Fruit fly (Drosophila melanogaster) whole organism, embryonic: Measurements from ENCODE around the gene CG11600.
A peak's percentile ranks its signal among the peaks of the same experiment; 100 is the strongest.

ENCODE experiments used
- Abd-B ChIP-seq: fragments of 200-800 bp; sonication (Bioruptor generic); optimal IDR thresholded peaks from 2 replicates; lab custom pipeline; 2018; ENCODE audit warnings: missing biosample characterization, mild to moderate bottlenecking, missing genetic modification characterization, moderate library complexity
- Bgb ChIP-seq: fragments of 200-800 bp; sonication (Bioruptor generic); IDR thresholded peaks from 2 replicates; pipeline ENCODE4 v1.3.6; 2022; ENCODE audit warnings: missing biosample characterization, missing genetic modification characterization; ENCODE audit not compliant: partially characterized antibody
- CG10979 ChIP-seq: fragments of 200-800 bp; sonication (Bioruptor generic); optimal IDR thresholded peaks from 2 replicates; lab custom pipeline; 2018; ENCODE audit warnings: missing biosample characterization, mild to moderate bottlenecking, missing genetic modification characterization, moderate library complexity
- CG11247 ChIP-seq: fragments of 200-800 bp; sonication (Bioruptor generic); IDR thresholded peaks from 2 replicates; pipeline ENCODE4 v1.3.6; 2022; ENCODE audit warnings: missing biosample characterization, missing genetic modification characterization
- CG11723 ChIP-seq: fragments of 200-800 bp; sonication (Bioruptor generic); optimal IDR thresholded peaks from 2 replicates; lab custom pipeline; 2017; ENCODE audit warnings: missing biosample characterization, mild to moderate bottlenecking, missing genetic modification characterization
- CG12744 ChIP-seq: fragments of 200-800 bp; sonication (Bioruptor generic); optimal IDR thresholded peaks from 2 replicates; lab custom pipeline; 2016; ENCODE audit warnings: missing biosample characterization, missing genetic modification characterization
- CG14860 ChIP-seq: fragments of 200-800 bp; sonication (Bioruptor generic); IDR thresholded peaks from 3 replicates; pipeline ENCODE4 v1.3.6; 2022; ENCODE audit warnings: missing biosample characterization, missing genetic modification characterization; ENCODE audit not compliant: partially characterized antibody
- CG15073 ChIP-seq: fragments of 200-800 bp; sonication (Bioruptor generic); optimal IDR thresholded peaks from 2 replicates; lab custom pipeline; 2016; ENCODE audit warnings: missing biosample characterization, missing genetic modification characterization
- CG1603 ChIP-seq: fragments of 200-800 bp; sonication (Bioruptor generic); optimal IDR thresholded peaks from 2 replicates; lab custom pipeline; 2019; ENCODE audit warnings: missing biosample characterization, mild to moderate bottlenecking, missing genetic modification characterization, moderate library complexity
- CG16813 ChIP-seq: fragments of 200-800 bp; sonication (Bioruptor generic); IDR thresholded peaks from 3 replicates; pipeline ENCODE4 v1.3.6; 2022; ENCODE audit warnings: missing biosample characterization, missing genetic modification characterization; ENCODE audit not compliant: partially characterized antibody
- CG16815 ChIP-seq: fragments of 200-800 bp; sonication (Bioruptor generic); optimal IDR thresholded peaks from 3 replicates; lab custom pipeline; 2017; ENCODE audit warnings: missing biosample characterization, mild to moderate bottlenecking, missing genetic modification characterization
- CG17385 ChIP-seq: fragments of 200-800 bp; sonication (Bioruptor generic); optimal IDR thresholded peaks from 3 replicates; lab custom pipeline; 2018; ENCODE audit warnings: missing biosample characterization, mild to moderate bottlenecking, missing genetic modification characterization
- CG2120 ChIP-seq: fragments of 200-800 bp; sonication (Bioruptor generic); optimal IDR thresholded peaks from 3 replicates; lab custom pipeline; 2016; ENCODE audit warnings: missing biosample characterization, missing genetic modification characterization
- CG32532 ChIP-seq: fragments of 200-800 bp; sonication (Bioruptor generic); IDR thresholded peaks from 2 replicates; pipeline ENCODE4 v1.3.6; 2022; ENCODE audit warnings: missing biosample characterization, missing genetic modification characterization
- CG3726 ChIP-seq: fragments of 200-800 bp; sonication (Bioruptor generic); IDR thresholded peaks from 3 replicates; pipeline ENCODE4, ENCODE4 v1.3.6; 2022; ENCODE audit warnings: missing biosample characterization, missing genetic modification characterization
- CG42726 ChIP-seq: fragments of 200-800 bp; sonication (Bioruptor generic); IDR thresholded peaks from 2 replicates; pipeline ENCODE4 v1.3.6; 2022; ENCODE audit warnings: missing biosample characterization, missing genetic modification characterization; ENCODE audit not compliant: partially characterized antibody
- CG6254 ChIP-seq: fragments of 200-800 bp; sonication (Bioruptor generic); optimal IDR thresholded peaks from 3 replicates; lab custom pipeline; 2017; ENCODE audit warnings: mild to moderate bottlenecking, missing biosample characterization, missing genetic modification reagents, missing genetic modification characterization
- CG6791 ChIP-seq: fragments of 200-800 bp; sonication (Bioruptor generic); IDR thresholded peaks from 3 replicates; pipeline ENCODE4 v1.3.6; 2022; ENCODE audit warnings: missing biosample characterization, missing genetic modification characterization; ENCODE audit not compliant: partially characterized antibody
- CG6854 ChIP-seq: fragments of 200-800 bp; sonication (Bioruptor generic); optimal IDR thresholded peaks from 3 replicates; lab custom pipeline; 2017; ENCODE audit warnings: missing biosample characterization, mild to moderate bottlenecking, missing genetic modification characterization
- CG8089 ChIP-seq: fragments of 200-800 bp; sonication (Bioruptor generic); optimal IDR thresholded peaks from 3 replicates; lab custom pipeline; 2016; ENCODE audit warnings: missing biosample characterization, missing genetic modification characterization
- CG8944 ChIP-seq: fragments of 200-800 bp; sonication (Bioruptor generic); optimal IDR thresholded peaks from 3 replicates; lab custom pipeline; 2016; ENCODE audit warnings: missing biosample characterization, missing genetic modification characterization
- D ChIP-seq, 2 experiments: fragments of 200-800 bp in 1 of 2; fragments of >200 bp in 1 of 2; sonication (Bioruptor generic) in 1 of 2; optimal IDR thresholded peaks; 2 replicates in 1 of 2; 3 replicates in 1 of 2; lab custom pipeline; 2017; ENCODE audit warnings: mild to moderate bottlenecking in 1 of 2, missing biosample characterization in 1 of 2, missing genetic modification characterization in 1 of 2, missing genetic modification reagents in 1 of 2
- Dip3 ChIP-seq: fragments of 200-800 bp; sonication (Bioruptor generic); optimal IDR thresholded peaks from 3 replicates; lab custom pipeline; 2016; ENCODE audit warnings: missing biosample characterization, missing genetic modification characterization
- Dp ChIP-seq: fragments of 200-800 bp; sonication (Bioruptor generic); optimal IDR thresholded peaks from 2 replicates; lab custom pipeline; 2018; ENCODE audit warnings: missing biosample characterization, mild to moderate bottlenecking, missing genetic modification characterization, moderate library complexity
- E2f1 ChIP-seq: fragments of 200-800 bp; sonication (Bioruptor generic); IDR thresholded peaks from 2 replicates; pipeline ENCODE4 v1.3.6; 2022; ENCODE audit warnings: missing biosample characterization, missing genetic modification characterization
- Ets65A ChIP-seq: fragments of 200-800 bp; sonication (Bioruptor generic); peaks from one replicate; lab custom pipeline; 2016; ENCODE audit warnings: missing biosample characterization, missing genetic modification characterization
- HHEX ChIP-seq: fragments of 200-800 bp; sonication (Bioruptor generic); optimal IDR thresholded peaks from 3 replicates; lab custom pipeline; 2017; ENCODE audit warnings: missing biosample characterization, mild to moderate bottlenecking, missing genetic modification characterization, missing genetic modification reagents
- Hand ChIP-seq: fragments of 200-800 bp; sonication (Bioruptor generic); optimal IDR thresholded peaks from 2 replicates; lab custom pipeline; 2017; ENCODE audit warnings: mild to moderate bottlenecking, missing biosample characterization, missing genetic modification reagents, missing genetic modification characterization
- HmgD ChIP-seq: fragments of 200-800 bp; sonication (Bioruptor generic); optimal IDR thresholded peaks from 3 replicates; lab custom pipeline; 2016; ENCODE audit warnings: missing biosample characterization, missing genetic modification characterization
- Med ChIP-seq: fragments of 200-800 bp; sonication (Bioruptor generic); peaks from one replicate; lab custom pipeline; 2016; ENCODE audit warnings: missing biosample characterization, missing genetic modification characterization, mild to moderate bottlenecking, inconsistent platforms, moderate library complexity
- Meics ChIP-seq: fragments of 200-800 bp; sonication (Bioruptor generic); optimal IDR thresholded peaks from 2 replicates; lab custom pipeline; 2017; ENCODE audit warnings: missing biosample characterization, mild to moderate bottlenecking, missing genetic modification characterization
- NK7.1 ChIP-seq: fragments of 200-800 bp; sonication (Bioruptor generic); optimal IDR thresholded peaks from 3 replicates; lab custom pipeline; 2016; ENCODE audit warnings: missing biosample characterization, missing genetic modification characterization
- Ravus ChIP-seq: fragments of 200-800 bp; sonication (Bioruptor generic); IDR thresholded peaks from 2 replicates; pipeline ENCODE4 v1.3.6; 2022; ENCODE audit warnings: missing biosample characterization, missing genetic modification characterization
- Usf ChIP-seq: fragments of 200-800 bp; sonication (Bioruptor generic); optimal IDR thresholded peaks from 2 replicates; lab custom pipeline; 2017; ENCODE audit warnings: missing genotype, missing biosample characterization, missing genetic modification characterization
- amos ChIP-seq: fragments of 200-800 bp; sonication (Bioruptor generic); IDR thresholded peaks from 2 replicates; pipeline ENCODE4 v1.3.6; 2022; ENCODE audit warnings: missing biosample characterization, missing genetic modification characterization; ENCODE audit not compliant: partially characterized antibody
- ap ChIP-seq: fragments of 200-800 bp; sonication (Bioruptor generic); IDR thresholded peaks from 2 replicates; pipeline ENCODE4 v1.3.6; 2022; ENCODE audit warnings: missing biosample characterization, missing genetic modification characterization
- croc ChIP-seq: fragments of 200-800 bp; sonication (Bioruptor generic); conservative IDR thresholded peaks from 3 replicates; pipeline ENCODE4 v1.3.6; 2022; ENCODE audit warnings: missing biosample characterization, missing genetic modification characterization
- dati ChIP-seq: fragments of 200-800 bp; sonication (Bioruptor generic); IDR thresholded peaks from 2 replicates; pipeline ENCODE4 v1.3.6; 2022; ENCODE audit warnings: missing biosample characterization, missing genetic modification characterization
- dimm ChIP-seq: fragments of 200-800 bp; sonication (Bioruptor generic); IDR thresholded peaks from 2 replicates; pipeline ENCODE4 v1.3.6; 2022; ENCODE audit warnings: missing biosample characterization, missing genetic modification characterization
- dpn ChIP-seq, 2 experiments: fragments of 200-800 bp; sonication (Bioruptor generic); optimal IDR thresholded peaks; 3 replicates each; lab custom pipeline; 2016; ENCODE audit warnings: missing biosample characterization in 2 of 2, missing genetic modification characterization in 2 of 2
- fd102C ChIP-seq: fragments of 200-800 bp; sonication (Bioruptor generic); optimal IDR thresholded peaks from 2 replicates; lab custom pipeline; 2018; ENCODE audit warnings: missing biosample characterization, mild to moderate bottlenecking, missing genetic modification characterization, moderate library complexity
- ftz-f1 ChIP-seq: fragments of 200-800 bp; sonication (Bioruptor generic); optimal IDR thresholded peaks from 2 replicates; lab custom pipeline; 2016; ENCODE audit warnings: missing biosample characterization, missing genetic modification characterization
- gce ChIP-seq: fragments of 200-800 bp; sonication (Bioruptor generic); IDR thresholded peaks from 3 replicates; pipeline ENCODE4 v1.3.6; 2022; ENCODE audit warnings: missing biosample characterization, missing genetic modification characterization
- gsb ChIP-seq: fragments of 200-800 bp; sonication (Bioruptor generic); IDR thresholded peaks from 2 replicates; pipeline ENCODE4 v1.3.6; 2022; ENCODE audit warnings: missing biosample characterization, missing genetic modification characterization
- pita ChIP-seq: fragments of 200-800 bp; sonication (Bioruptor generic); optimal IDR thresholded peaks from 2 replicates; lab custom pipeline; 2017; ENCODE audit warnings: missing biosample characterization, mild to moderate bottlenecking, missing genetic modification characterization
- repo ChIP-seq: fragments of 200-800 bp; sonication (Bioruptor generic); optimal IDR thresholded peaks from 2 replicates; lab custom pipeline; 2016; ENCODE audit warnings: missing biosample characterization, missing genetic modification characterization
- sna ChIP-seq: fragments of 200-800 bp; sonication (Bioruptor generic); IDR thresholded peaks from 2 replicates; pipeline ENCODE4 v1.3.6; 2022; ENCODE audit warnings: missing biosample characterization, missing genetic modification characterization; ENCODE audit not compliant: partially characterized antibody
- sqz ChIP-seq: fragments of 200-800 bp; sonication (Bioruptor generic); optimal IDR thresholded peaks from 3 replicates; lab custom pipeline; 2018; ENCODE audit warnings: missing biosample characterization, mild to moderate bottlenecking, missing genetic modification characterization
- stwl ChIP-seq: fragments of 200-800 bp; sonication (Bioruptor generic); optimal IDR thresholded peaks from 3 replicates; lab custom pipeline; 2018; ENCODE audit warnings: missing biosample characterization, mild to moderate bottlenecking, missing genetic modification characterization, moderate library complexity

Gene CG11600

DNA sequence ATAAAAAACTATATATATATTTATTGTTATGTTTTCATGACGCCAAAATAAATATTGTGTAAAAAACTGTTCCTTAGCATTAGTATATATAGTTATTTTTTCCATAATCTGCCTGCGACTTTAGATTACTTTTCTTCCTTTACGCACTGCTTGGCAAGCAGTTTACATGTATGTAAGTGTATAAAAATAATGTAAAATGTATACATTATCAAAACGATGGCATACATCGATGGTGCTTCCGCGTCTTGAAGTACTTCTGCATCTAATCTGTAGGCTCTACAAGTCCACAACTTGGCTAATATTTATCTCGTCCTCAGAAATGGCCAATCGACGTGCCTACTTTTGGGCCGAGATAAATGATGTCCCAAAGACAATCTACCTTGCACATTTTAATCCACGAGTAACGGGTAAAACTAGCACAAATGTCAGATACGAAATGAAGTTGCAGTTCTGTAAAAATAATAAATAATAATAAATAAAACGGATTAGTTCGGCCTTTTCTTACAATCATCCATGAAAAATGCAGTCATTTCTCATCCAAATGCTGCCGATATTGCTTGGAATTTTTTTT is 1.7 kb downstream of the CG11600 start, which contains the start of gene CG11608:
Gene CG11608 (plus strand): TSS at position 521 of the 571 bp plus-strand sequence.
- TF ChIP-seq fd102C (GFP tag; lab: Kevin White, UChicago), result no peak
- TF ChIP-seq Med, result peak; percentile 19
- 0 out of 2 replicates have a peak, but pooled peaks have one; percentile 34 for TF ChIP-seq CG42726 (GFP tag; lab: Robert Waterston, UW)
- no peak for TF ChIP-seq Dip3
- no peak for TF ChIP-seq Dp
- no peak for TF ChIP-seq CG8089 (GFP tag; lab: Kevin White, UChicago)
- no peak for TF ChIP-seq gce (GFP tag; lab: Robert Waterston, UW)
- TF ChIP-seq CG6791, result peak; percentile 71
- TF ChIP-seq CG16815 (GFP tag; lab: Kevin White, UChicago), result no peak
- TF ChIP-seq E2f1, result no peak
- 0 out of 3 replicates have a peak, but pooled peaks have one; percentile 33 for TF ChIP-seq CG14860 (GFP tag; lab: Robert Waterston, UW)
- no peak for TF ChIP-seq CG2120 (GFP tag; lab: Kevin White, UChicago)
- TF ChIP-seq gsb, result no peak
- no peak for TF ChIP-seq croc (GFP tag; lab: Robert Waterston, UW)
- TF ChIP-seq sna (GFP tag; lab: Robert Waterston, UW), result no peak
- no peak for TF ChIP-seq CG15073
- TF ChIP-seq HHEX (GFP tag; lab: Kevin White, UChicago), result no peak
- no peak for TF ChIP-seq CG6854 (GFP tag; lab: Kevin White, UChicago)
- no peak for TF ChIP-seq CG11723
- TF ChIP-seq CG11247 (GFP tag; lab: Robert Waterston, UW), result no peak
- no peak for TF ChIP-seq CG6254 (GFP tag; lab: Kevin White, UChicago)
- no peak for TF ChIP-seq D (optimal IDR thresholded peaks at IDR 0.05; lab: Kevin White, UChicago)
- TF ChIP-seq D (GFP tag; optimal IDR thresholded peaks at IDR 0.05; lab: Kevin White, UChicago), result no peak
- TF ChIP-seq NK7.1 (GFP tag; lab: Kevin White, UChicago), result no peak
- TF ChIP-seq Usf, result no peak
- TF ChIP-seq Meics (GFP tag; lab: Kevin White, UChicago), result no peak
- no peak for TF ChIP-seq ap
- no peak for TF ChIP-seq CG3726 (GFP tag; lab: Robert Waterston, UW)
- no peak for TF ChIP-seq Hand (GFP tag; lab: Kevin White, UChicago)
- TF ChIP-seq Bgb, result peak; percentile 67
- TF ChIP-seq CG12744 (GFP tag; lab: Kevin White, UChicago), result no peak
- no peak for TF ChIP-seq CG32532
- no peak for TF ChIP-seq CG17385 (GFP tag; lab: Kevin White, UChicago)
- TF ChIP-seq sqz (GFP tag; lab: Kevin White, UChicago), result no peak
- TF ChIP-seq dimm (GFP tag; lab: Robert Waterston, UW), result no peak
- peak; percentile 61; the same call in 1 of the 2 replicates for TF ChIP-seq amos (GFP tag; lab: Robert Waterston, UW)
- no peak for TF ChIP-seq HmgD
- TF ChIP-seq CG16813 (GFP tag; lab: Robert Waterston, UW), result peak; percentile 34; the same call in 1 of the 3 replicates
- no peak for TF ChIP-seq repo
- TF ChIP-seq Abd-B (GFP tag; lab: Kevin White, UChicago), result peak; percentile 46
- TF ChIP-seq Ravus, result no peak
- no peak for TF ChIP-seq CG10979
- no peak for TF ChIP-seq dati (GFP tag; lab: Robert Waterston, UW)
- TF ChIP-seq ftz-f1 (GFP tag; lab: Kevin White, UChicago), result no peak
- no peak for TF ChIP-seq CG8944
- TF ChIP-seq CG1603 (tag; lab: Kevin White, UChicago), result no peak
- peak; percentile 41 for TF ChIP-seq stwl (tag; lab: Kevin White, UChicago)
- TF ChIP-seq Ets65A (GFP tag; lab: Kevin White, UChicago), result no peak
- TF ChIP-seq pita (GFP tag; lab: Kevin White, UChicago), result peak; percentile 34
- TF ChIP-seq dpn (GFP tag; optimal IDR thresholded peaks at IDR 0.05; lab: Kevin White, UChicago), result no peak
